Fruit fly (Drosophila melanogaster) Kc167 (cell line): ENCODE measurements around the gene GluRIIC.

Source experiments
- Myc ChIP-seq: fragments of >200 bp; optimal IDR thresholded peaks from 2 replicates; lab custom pipeline; 2017; ENCODE audit warnings: missing external identifiers
- Sin3A ChIP-seq: fragments of >200 bp; optimal IDR thresholded peaks from 2 replicates; lab custom pipeline; 2018; ENCODE audit warnings: missing external identifiers
- h ChIP-seq: fragments of >200 bp; optimal IDR thresholded peaks from 3 replicates; lab custom pipeline; 2018; ENCODE audit warnings: missing external identifiers
- insv ChIP-seq: fragments of >200 bp; optimal IDR thresholded peaks from 3 replicates; lab custom pipeline; 2018; ENCODE audit warnings: missing external identifiers
- psq ChIP-seq: fragments of >200 bp; optimal IDR thresholded peaks from 2 replicates; lab custom pipeline; 2017; ENCODE audit warnings: missing external identifiers
- ttk ChIP-seq: sonication (Bioruptor generic); optimal IDR thresholded peaks from 2 replicates; lab custom pipeline; 2017; ENCODE audit warnings: missing external identifiers

Gene GluRIIC

dm6 chr2L:963863-964262 is 50.0 kb downstream of the GluRIIC start:
- no peak for TF ChIP-seq insv (lab: Kevin White, UChicago)
- TF ChIP-seq Sin3A (lab: Kevin White, UChicago) = no peak
- TF ChIP-seq psq (lab: Kevin White, UChicago) = no peak
- TF ChIP-seq ttk = no peak
- TF ChIP-seq Myc = no peak
- TF ChIP-seq h (lab: Kevin White, UChicago) = no peak
